Fruit fly (Drosophila melanogaster) whole organism, embryonic: Measurements from ENCODE around the gene Sik2.

Experiments
- Blimp-1 ChIP-seq: fragments of 200-800 bp; sonication (Bioruptor generic); optimal IDR thresholded peaks from 3 replicates; lab custom pipeline; 2018; ENCODE audit warnings: missing biosample characterization, missing genetic modification characterization, mild to moderate bottlenecking, moderate library complexity, missing genetic modification reagents
- C15 ChIP-seq: fragments of 200-800 bp; sonication (Bioruptor generic); IDR thresholded peaks from 3 replicates; pipeline ENCODE4 v1.3.6; 2022; ENCODE audit warnings: missing biosample characterization, missing genetic modification characterization
- CG1024 ChIP-seq: fragments of 200-800 bp; sonication (Bioruptor generic); IDR thresholded peaks from 2 replicates; pipeline ENCODE4 v1.3.6; 2022; ENCODE audit warnings: missing biosample characterization, missing genetic modification characterization
- CG10321 ChIP-seq: fragments of 200-800 bp; sonication (Bioruptor generic); IDR thresholded peaks from 2 replicates; pipeline ENCODE4 v1.3.6; 2022; ENCODE audit warnings: missing biosample characterization, missing genetic modification characterization
- CG11085 ChIP-seq: fragments of 200-800 bp; sonication (Bioruptor generic); IDR thresholded peaks from 2 replicates; pipeline ENCODE4 v1.3.6; 2022; ENCODE audit warnings: missing biosample characterization, missing genetic modification characterization
- CG11560 ChIP-seq: fragments of 200-800 bp; sonication (Bioruptor generic); IDR thresholded peaks from 3 replicates; pipeline ENCODE4 v1.3.6; 2022; ENCODE audit warnings: missing biosample characterization, missing genetic modification characterization
- CG11696 ChIP-seq: fragments of 200-800 bp; sonication (Bioruptor generic); IDR thresholded peaks from 2 replicates; pipeline ENCODE4 v1.3.6; 2022; ENCODE audit warnings: missing biosample characterization, missing genetic modification characterization
- CG11723 ChIP-seq: fragments of 200-800 bp; sonication (Bioruptor generic); optimal IDR thresholded peaks from 2 replicates; lab custom pipeline; 2017; ENCODE audit warnings: missing biosample characterization, mild to moderate bottlenecking, missing genetic modification characterization
- CG12236 ChIP-seq: fragments of 200-800 bp; sonication (Bioruptor generic); optimal IDR thresholded peaks from 2 replicates; lab custom pipeline; 2016; ENCODE audit warnings: missing biosample characterization, missing genetic modification characterization
- CG17328 ChIP-seq: fragments of 200-800 bp; sonication (Bioruptor generic); IDR thresholded peaks from 2 replicates; pipeline ENCODE4 v1.3.6; 2022; ENCODE audit warnings: missing biosample characterization, missing genetic modification characterization
- CG17912 ChIP-seq: fragments of 200-800 bp; sonication (Bioruptor generic); optimal IDR thresholded peaks from 2 replicates; lab custom pipeline; 2018; ENCODE audit warnings: missing biosample characterization, mild to moderate bottlenecking, missing genetic modification characterization
- CG3065 ChIP-seq: fragments of 200-800 bp; sonication (Bioruptor generic); optimal IDR thresholded peaks from 2 replicates; lab custom pipeline; 2016; ENCODE audit warnings: missing biosample characterization, missing genetic modification characterization
- CG3163 ChIP-seq: fragments of 200-800 bp; sonication (Bioruptor generic); optimal IDR thresholded peaks from 3 replicates; lab custom pipeline; 2016; ENCODE audit warnings: missing biosample characterization, missing genetic modification characterization
- CG34376 ChIP-seq: fragments of 200-800 bp; sonication (Bioruptor generic); optimal IDR thresholded peaks from 2 replicates; lab custom pipeline; 2018; ENCODE audit warnings: missing biosample characterization, mild to moderate bottlenecking, missing genetic modification characterization
- CG3847 ChIP-seq: fragments of 200-800 bp; sonication (Bioruptor generic); IDR thresholded peaks from 2 replicates; pipeline ENCODE4 v1.3.6; 2022; ENCODE audit warnings: missing biosample characterization, missing genetic modification characterization
- CG8359 ChIP-seq: fragments of 200-800 bp; sonication (Bioruptor generic); optimal IDR thresholded peaks from 2 replicates; lab custom pipeline; 2017; ENCODE audit warnings: missing biosample characterization, mild to moderate bottlenecking, missing genetic modification characterization, borderline replicate concordance
- CG9437 ChIP-seq: fragments of 200-800 bp; sonication (Bioruptor generic); optimal IDR thresholded peaks from 2 replicates; lab custom pipeline; 2018; ENCODE audit warnings: missing biosample characterization, mild to moderate bottlenecking, missing genetic modification characterization
- CoRest ChIP-seq: fragments of 200-800 bp; sonication (Bioruptor generic); optimal IDR thresholded peaks from 3 replicates; lab custom pipeline; 2018; ENCODE audit warnings: missing biosample characterization, mild to moderate bottlenecking, missing genetic modification characterization, moderate library complexity
- Dek ChIP-seq: fragments of 200-800 bp; sonication (Bioruptor generic); optimal IDR thresholded peaks from 3 replicates; lab custom pipeline; 2019; ENCODE audit warnings: missing biosample characterization, mild to moderate bottlenecking, missing genetic modification characterization, moderate library complexity
- Dll ChIP-seq: fragments of 200-800 bp; sonication (Bioruptor generic); IDR thresholded peaks from 4 replicates; pipeline ENCODE4 v1.3.6; 2022; ENCODE audit warnings: missing biosample characterization, missing genetic modification characterization; ENCODE audit not compliant: partially characterized antibody
- E2f2 ChIP-seq: fragments of 200-800 bp; sonication (Bioruptor generic); IDR thresholded peaks from 2 replicates; pipeline ENCODE4 v1.3.6; 2022; ENCODE audit warnings: missing biosample characterization, missing genetic modification characterization
- HmgZ ChIP-seq: fragments of 200-800 bp; sonication (Bioruptor generic); optimal IDR thresholded peaks from 2 replicates; lab custom pipeline; 2018; ENCODE audit warnings: missing biosample characterization, mild to moderate bottlenecking, missing genetic modification characterization
- Hmr ChIP-seq: fragments of 200-800 bp; sonication (Bioruptor generic); optimal IDR thresholded peaks from 3 replicates; lab custom pipeline; 2017; ENCODE audit warnings: mild to moderate bottlenecking, missing biosample characterization, missing genetic modification reagents, missing genetic modification characterization
- Hr3 ChIP-seq: fragments of 200-800 bp; sonication (Bioruptor generic); optimal IDR thresholded peaks from 3 replicates; lab custom pipeline; 2016; ENCODE audit warnings: missing biosample characterization, missing genetic modification characterization
- Kr ChIP-seq: fragments of 200-800 bp; sonication (Bioruptor generic); optimal IDR thresholded peaks from 2 replicates; lab custom pipeline; 2017; ENCODE audit warnings: missing biosample characterization, mild to moderate bottlenecking, missing genetic modification characterization
- MBD-R2 ChIP-seq: fragments of 200-800 bp; sonication (Bioruptor generic); IDR thresholded peaks from 2 replicates; pipeline ENCODE4 v1.3.6; 2022; ENCODE audit warnings: missing biosample characterization, missing genetic modification characterization
- Mad ChIP-seq: fragments of 200-800 bp; sonication (Bioruptor generic); optimal IDR thresholded peaks from 2 replicates; lab custom pipeline; 2016; ENCODE audit warnings: missing biosample characterization, missing genetic modification characterization
- Mes4 ChIP-seq: fragments of 200-800 bp; sonication (Bioruptor generic); optimal IDR thresholded peaks from 2 replicates; lab custom pipeline; 2016; ENCODE audit warnings: missing biosample characterization, missing genetic modification characterization
- Nf-YB ChIP-seq: fragments of 200-800 bp; sonication (Bioruptor generic); optimal IDR thresholded peaks from 3 replicates; lab custom pipeline; 2019; ENCODE audit warnings: missing biosample characterization, mild to moderate bottlenecking, missing genetic modification characterization, moderate library complexity
- Opbp ChIP-seq: fragments of 200-800 bp; sonication (Bioruptor generic); IDR thresholded peaks from 3 replicates; pipeline ENCODE4 v1.3.6; 2022; ENCODE audit warnings: missing biosample characterization, missing genetic modification characterization; ENCODE audit not compliant: partially characterized antibody
- Sox102F ChIP-seq: fragments of 200-800 bp; sonication (Bioruptor generic); optimal IDR thresholded peaks from 2 replicates; lab custom pipeline; 2018; ENCODE audit warnings: missing biosample characterization, mild to moderate bottlenecking, missing genetic modification characterization, moderate library complexity
- Usf ChIP-seq: fragments of 200-800 bp; sonication (Bioruptor generic); optimal IDR thresholded peaks from 2 replicates; lab custom pipeline; 2017; ENCODE audit warnings: missing genotype, missing biosample characterization, missing genetic modification characterization
- YL-1 ChIP-seq: fragments of 200-800 bp; sonication (Bioruptor generic); optimal IDR thresholded peaks from 3 replicates; lab custom pipeline; 2017; ENCODE audit warnings: missing biosample characterization, mild to moderate bottlenecking, missing genetic modification characterization
- aop ChIP-seq: fragments of 200-800 bp; sonication (Bioruptor generic); IDR thresholded peaks from 2 replicates; pipeline ENCODE4 v1.3.6; 2022; ENCODE audit warnings: missing biosample characterization, missing genetic modification characterization
- ato ChIP-seq: fragments of 200-800 bp; sonication (Bioruptor generic); IDR thresholded peaks from 2 replicates; pipeline ENCODE4 v1.3.6; 2022; ENCODE audit warnings: missing biosample characterization, missing genetic modification characterization; ENCODE audit not compliant: partially characterized antibody
- bigmax ChIP-seq: fragments of 200-800 bp; sonication (Bioruptor generic); optimal IDR thresholded peaks from 2 replicates; lab custom pipeline; 2018; ENCODE audit warnings: missing biosample characterization, mild to moderate bottlenecking, missing genetic modification characterization
- danr ChIP-seq: fragments of 200-800 bp; sonication (Bioruptor generic); IDR thresholded peaks from 2 replicates; pipeline ENCODE4 v1.3.6; 2022; ENCODE audit warnings: missing biosample characterization, missing genetic modification characterization
- dpn ChIP-seq, 2 experiments: fragments of 200-800 bp; sonication (Bioruptor generic); optimal IDR thresholded peaks; 3 replicates each; lab custom pipeline; 2016; ENCODE audit warnings: missing biosample characterization in 2 of 2, missing genetic modification characterization in 2 of 2
- grau ChIP-seq: fragments of 200-800 bp; optimal IDR thresholded peaks from 3 replicates; lab custom pipeline; 2019; ENCODE audit warnings: missing biosample characterization, mild to moderate bottlenecking, missing genetic modification characterization, moderate library complexity
- her ChIP-seq: fragments of 200-800 bp; sonication (Bioruptor generic); optimal IDR thresholded peaks from 2 replicates; lab custom pipeline; 2016; ENCODE audit warnings: missing biosample characterization, missing genetic modification characterization
- ind ChIP-seq: fragments of 200-800 bp; sonication (Bioruptor generic); optimal IDR thresholded peaks from 3 replicates; lab custom pipeline; 2016; ENCODE audit warnings: missing biosample characterization, missing genetic modification characterization
- lbe ChIP-seq: fragments of 200-800 bp; sonication (Bioruptor generic); optimal IDR thresholded peaks from 2 replicates; lab custom pipeline; 2016; ENCODE audit warnings: missing biosample characterization, mild to moderate bottlenecking, missing genetic modification characterization
- lov ChIP-seq, 2 experiments: fragments of 200-800 bp in 1 of 2; fragments of >200 bp in 1 of 2; sonication (Bioruptor generic) in 1 of 2; IDR thresholded peaks in 1 of 2; optimal IDR thresholded peaks in 1 of 2; 2 replicates in 1 of 2; 3 replicates in 1 of 2; pipeline versions ENCODE4 v1.3.6 to Lab custom; 2017 to 2022; ENCODE audit warnings: missing biosample characterization in 1 of 2, missing genetic modification characterization in 1 of 2
- luna ChIP-seq: fragments of 200-800 bp; sonication (Bioruptor generic); optimal IDR thresholded peaks from 2 replicates; lab custom pipeline; 2016; ENCODE audit warnings: missing biosample characterization, missing genetic modification characterization
- nerfin-2 ChIP-seq: fragments of 200-800 bp; sonication (Bioruptor generic); IDR thresholded peaks from 2 replicates; pipeline ENCODE4 v1.3.6; 2022; ENCODE audit warnings: missing biosample characterization, missing genetic modification characterization; ENCODE audit not compliant: partially characterized antibody
- prd ChIP-seq, 3 experiments: fragments of >200 bp in 2 of 3; fragments of 200-800 bp in 1 of 3; sonication (Bioruptor generic) in 1 of 3; optimal IDR thresholded peaks in 2 of 3; IDR thresholded peaks in 1 of 3; 2 replicates in 2 of 3; 3 replicates in 1 of 3; pipeline versions ENCODE4 v1.3.6 to Lab custom; 2017 to 2022; ENCODE audit warnings: missing biosample characterization in 1 of 3, missing genetic modification characterization in 1 of 3
- sens-2 ChIP-seq: fragments of 200-800 bp; sonication (Bioruptor generic); IDR thresholded peaks from 2 replicates; pipeline ENCODE4 v1.3.6; 2022; ENCODE audit warnings: missing biosample characterization, missing genetic modification characterization
- shn ChIP-seq: fragments of 200-800 bp; sonication (Bioruptor generic); optimal IDR thresholded peaks from 3 replicates; lab custom pipeline; 2016; ENCODE audit warnings: missing biosample characterization, missing genetic modification characterization
- so ChIP-seq: fragments of 200-800 bp; sonication (Bioruptor generic); IDR thresholded peaks from 3 replicates; pipeline ENCODE4 v1.3.6; 2022; ENCODE audit warnings: missing biosample characterization, missing genetic modification characterization
- unpg ChIP-seq: fragments of 200-800 bp; sonication (Bioruptor generic); optimal IDR thresholded peaks from 3 replicates; lab custom pipeline; 2018; ENCODE audit warnings: missing biosample characterization, mild to moderate bottlenecking, missing genetic modification characterization, moderate library complexity

The Sik2 gene

DNA sequence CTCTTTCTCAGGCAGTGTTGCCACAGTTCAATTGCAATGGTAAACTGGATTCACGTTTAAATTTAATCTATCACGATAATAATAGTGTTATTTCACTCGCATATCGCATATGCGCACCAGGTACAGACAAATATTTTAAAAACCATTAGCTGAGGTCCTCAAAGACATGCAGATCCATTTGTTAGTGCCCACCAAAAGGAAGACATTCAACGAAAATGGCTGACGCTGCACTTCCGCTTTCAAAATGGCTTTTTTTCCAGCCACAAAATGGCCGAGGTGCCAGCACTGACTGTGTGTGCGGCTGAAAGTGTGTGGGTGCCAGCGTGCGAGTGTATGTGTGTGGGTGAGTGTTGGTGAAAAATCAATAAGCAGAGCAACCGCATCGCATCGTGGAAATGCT is 596 bp downstream of the Sik2 start (continued):
- TF ChIP-seq CG34376 (GFP tag; lab: Kevin White, UChicago) (peak; percentile 16), CG11085 (GFP tag; lab: Robert Waterston, UW) (no peak), Dek (peak; percentile 38), CG8359 (GFP tag; lab: Kevin White, UChicago) (peak; percentile 8), sens-2 (GFP tag; lab: Robert Waterston, UW) (no peak), Mad (GFP tag; lab: Kevin White, UChicago) (no peak), CG11696 (GFP tag; lab: Robert Waterston, UW) (no peak), HmgZ (tag; lab: Kevin White, UChicago) (peak; percentile 36), dpn (GFP tag; optimal IDR thresholded peaks at IDR 0.05; lab: Kevin White, UChicago) (no peak), MBD-R2 (GFP tag; lab: Robert Waterston, UW) (peak; percentile 62), Opbp (GFP tag; lab: Robert Waterston, UW) (no peak), ato (GFP tag; lab: Robert Waterston, UW) (no peak), nerfin-2 (no peak), CG3847 (GFP tag; lab: Robert Waterston, UW) (no peak), E2f2 (GFP tag; lab: Robert Waterston, UW) (no peak), Usf (GFP tag; lab: Kevin White, UChicago) (no peak), Dll (no peak), CG11560 (tag; lab: Robert Waterston, UW) (no peak), Sox102F (peak; percentile 20), CG3065 (no peak), so (GFP tag; lab: Robert Waterston, UW) (0 out of 3 replicates have a peak, but pooled peaks have one; percentile 46), grau (peak; percentile 42), CG3163 (no peak), Blimp-1 (GFP tag; lab: Kevin White, UChicago) (peak; percentile 42), CG11723 (GFP tag; lab: Kevin White, UChicago) (peak; percentile 18), CG17912 (peak; percentile 12), YL-1 (GFP tag; lab: Kevin White, UChicago) (peak; percentile 18), danr (GFP tag; lab: Robert Waterston, UW) (no peak), unpg (peak; percentile 56), bigmax (GFP tag; lab: Kevin White, UChicago) (no peak), ind (GFP tag; lab: Kevin White, UChicago) (no peak), C15 (no peak), Mes4 (peak; percentile 18), CoRest (tag; lab: Kevin White, UChicago) (peak; percentile 65), Hr3 (GFP tag; lab: Kevin White, UChicago) (no peak), Hmr (GFP tag; lab: Kevin White, UChicago) (peak; percentile 44), prd (optimal IDR thresholded peaks at IDR 0.05; lab: Kevin White, UChicago) (no peak), prd (GFP tag; IDR thresholded peaks at IDR 0.05; lab: Robert Waterston, UW) (no peak), Nf-YB (GFP tag; lab: Kevin White, UChicago) (peak; percentile 18), CG10321 (GFP tag; lab: Robert Waterston, UW) (no peak), shn (GFP tag; lab: Kevin White, UChicago) (no peak), luna (GFP tag; lab: Kevin White, UChicago) (no peak), CG17328 (0 out of 2 replicates have a peak, but pooled peaks have one; percentile 15), lbe (GFP tag; lab: Kevin White, UChicago) (no peak), her (GFP tag; lab: Kevin White, UChicago) (no peak), CG12236 (GFP tag; lab: Kevin White, UChicago) (peak; percentile 20), aop (GFP tag; lab: Robert Waterston, UW) (no peak), CG9437 (GFP tag; lab: Kevin White, UChicago) (peak; percentile 41), Kr (GFP tag; lab: Kevin White, UChicago) (no peak), CG1024 (GFP tag; lab: Robert Waterston, UW) (no peak), lov (optimal IDR thresholded peaks at IDR 0.05; lab: Kevin White, UChicago) (no peak), lov (GFP tag; IDR thresholded peaks at IDR 0.05; lab: Robert Waterston, UW) (no peak)
